Fruit fly (Drosophila melanogaster) whole organism, prepupa: ENCODE measurements around the gene Cdc42.

Source experiments
- CG10631 ChIP-seq: fragments of 200-800 bp; sonication (Bioruptor generic); optimal IDR thresholded peaks from 2 replicates; lab custom pipeline; 2016; ENCODE audit warnings: missing biosample characterization, missing genetic modification characterization
- CG10669 ChIP-seq: fragments of 200-800 bp; sonication (Bioruptor generic); optimal IDR thresholded peaks from 3 replicates; lab custom pipeline; 2018; ENCODE audit warnings: missing biosample characterization, mild to moderate bottlenecking, missing genetic modification characterization, moderate library complexity
- CG11294 ChIP-seq: fragments of 200-800 bp; sonication (Bioruptor generic); IDR thresholded peaks from 2 replicates; pipeline ENCODE4 v1.3.6; 2022; ENCODE audit warnings: missing biosample characterization, missing genetic modification characterization
- CG11762 ChIP-seq: fragments of 200-800 bp; sonication (Bioruptor generic); optimal IDR thresholded peaks from 3 replicates; lab custom pipeline; 2016; ENCODE audit warnings: missing biosample characterization, missing genetic modification characterization; ENCODE audit not compliant: insufficient read depth
- CG11902 ChIP-seq: fragments of 200-800 bp; sonication (Bioruptor generic); optimal IDR thresholded peaks from 3 replicates; lab custom pipeline; 2016; ENCODE audit warnings: missing biosample characterization, missing genetic modification characterization
- CG1621 ChIP-seq: fragments of 200-800 bp; sonication (Bioruptor generic); optimal IDR thresholded peaks from 3 replicates; lab custom pipeline; 2018; ENCODE audit warnings: missing biosample characterization, mild to moderate bottlenecking, missing genetic modification characterization
- CG16779 ChIP-seq: fragments of 200-800 bp; sonication (Bioruptor generic); optimal IDR thresholded peaks from 3 replicates; lab custom pipeline; 2017; ENCODE audit warnings: missing biosample characterization, mild to moderate bottlenecking, missing genetic modification characterization
- CG3032 ChIP-seq: fragments of 200-800 bp; optimal IDR thresholded peaks from 2 replicates; lab custom pipeline; 2019; ENCODE audit warnings: missing biosample characterization, mild to moderate bottlenecking, missing genetic modification characterization, moderate library complexity
- CG32006 ChIP-seq: fragments of 200-800 bp; sonication (Bioruptor generic); optimal IDR thresholded peaks from 3 replicates; lab custom pipeline; 2017; ENCODE audit warnings: missing biosample characterization, mild to moderate bottlenecking, missing genetic modification characterization
- CG3919 ChIP-seq: fragments of 200-800 bp; sonication (Bioruptor generic); optimal IDR thresholded peaks from 3 replicates; lab custom pipeline; 2016; ENCODE audit warnings: missing biosample characterization, missing genetic modification characterization
- CG4318 ChIP-seq: fragments of 200-800 bp; sonication (Bioruptor generic); optimal IDR thresholded peaks from 3 replicates; lab custom pipeline; 2017; ENCODE audit warnings: missing biosample characterization, mild to moderate bottlenecking, missing genetic modification characterization
- CG6163 ChIP-seq: fragments of 200-800 bp; sonication (Bioruptor generic); IDR thresholded peaks from 3 replicates; pipeline ENCODE4 v1.3.6; 2022; ENCODE audit warnings: missing biosample characterization, missing genetic modification characterization
- CG6792 ChIP-seq: fragments of 200-800 bp; sonication (Bioruptor generic); optimal IDR thresholded peaks from 3 replicates; lab custom pipeline; 2016; ENCODE audit warnings: missing biosample characterization, missing genetic modification characterization
- CG6808 ChIP-seq: fragments of 200-800 bp; sonication (Bioruptor generic); optimal IDR thresholded peaks from 3 replicates; lab custom pipeline; 2017; ENCODE audit warnings: missing biosample characterization, missing genetic modification characterization, mild to moderate bottlenecking, moderate library complexity, missing genetic modification reagents
- CG6854 ChIP-seq: fragments of 200-800 bp; sonication (Bioruptor generic); optimal IDR thresholded peaks from 2 replicates; lab custom pipeline; 2017; ENCODE audit warnings: missing biosample characterization, mild to moderate bottlenecking, missing genetic modification characterization
- CG7368 ChIP-seq: fragments of 200-800 bp; sonication (Bioruptor generic); optimal IDR thresholded peaks from 3 replicates; lab custom pipeline; 2016; ENCODE audit warnings: missing biosample characterization, missing genetic modification characterization
- CG8319 ChIP-seq: fragments of 200-800 bp; sonication (Bioruptor generic); optimal IDR thresholded peaks from 3 replicates; lab custom pipeline; 2016; ENCODE audit warnings: missing biosample characterization, missing genetic modification characterization
- CG9139 ChIP-seq: fragments of 200-800 bp; sonication (Bioruptor generic); optimal IDR thresholded peaks from 3 replicates; lab custom pipeline; 2017; ENCODE audit warnings: missing biosample characterization, mild to moderate bottlenecking, missing genetic modification characterization
- Eip75B ChIP-seq: fragments of 200-800 bp; sonication (Bioruptor generic); optimal IDR thresholded peaks from 3 replicates; lab custom pipeline; 2016; ENCODE audit warnings: missing biosample characterization, missing genetic modification characterization
- Eip78C ChIP-seq: fragments of 200-800 bp; sonication (Bioruptor generic); peaks from one replicate; lab custom pipeline; 2016; ENCODE audit warnings: missing biosample characterization, missing genetic modification characterization
- Eip93F ChIP-seq: fragments of 200-800 bp; sonication (Bioruptor generic); optimal IDR thresholded peaks from 2 replicates; lab custom pipeline; 2016; ENCODE audit warnings: missing biosample characterization, mild to moderate bottlenecking, missing genetic modification characterization
- Ets21C ChIP-seq: fragments of 200-800 bp; sonication (Bioruptor generic); optimal IDR thresholded peaks from 3 replicates; lab custom pipeline; 2016; ENCODE audit warnings: missing biosample characterization, missing genetic modification characterization
- Ets96B ChIP-seq: fragments of 200-800 bp; optimal IDR thresholded peaks from 2 replicates; lab custom pipeline; 2019; ENCODE audit warnings: missing biosample characterization, mild to moderate bottlenecking, missing genetic modification characterization, moderate library complexity
- Gug ChIP-seq: fragments of 200-800 bp; sonication (Bioruptor generic); IDR thresholded peaks from 2 replicates; pipeline ENCODE4 v1.3.6; 2022; ENCODE audit warnings: missing biosample characterization, missing genetic modification characterization
- Hr38 ChIP-seq: sonication (Bioruptor generic); optimal IDR thresholded peaks from 2 replicates; lab custom pipeline; 2016; ENCODE audit warnings: missing biosample characterization, missing genetic modification characterization
- Hr39 ChIP-seq: fragments of 200-800 bp; sonication (Bioruptor generic); optimal IDR thresholded peaks from 2 replicates; lab custom pipeline; 2016; ENCODE audit warnings: missing biosample characterization, missing genetic modification characterization
- Lpt ChIP-seq: fragments of 200-800 bp; sonication (Bioruptor generic); optimal IDR thresholded peaks from 3 replicates; lab custom pipeline; 2016; ENCODE audit warnings: missing biosample characterization, missing genetic modification characterization
- Met ChIP-seq: fragments of 200-800 bp; sonication (Bioruptor generic); optimal IDR thresholded peaks from 3 replicates; lab custom pipeline; 2016; ENCODE audit warnings: missing biosample characterization, missing genetic modification characterization
- OdsH ChIP-seq: fragments of 200-800 bp; sonication (Bioruptor generic); optimal IDR thresholded peaks from 3 replicates; lab custom pipeline; 2016; ENCODE audit warnings: missing biosample characterization, missing genetic modification characterization
- Smox ChIP-seq: fragments of 200-800 bp; sonication (Bioruptor generic); optimal IDR thresholded peaks from 3 replicates; lab custom pipeline; 2016; ENCODE audit warnings: missing biosample characterization, missing genetic modification characterization
- Sox14 ChIP-seq: fragments of 200-800 bp; sonication (Bioruptor generic); optimal IDR thresholded peaks from 3 replicates; lab custom pipeline; 2016; ENCODE audit warnings: missing biosample characterization, missing genetic modification characterization
- achi ChIP-seq: fragments of 200-800 bp; sonication (Bioruptor generic); optimal IDR thresholded peaks from 3 replicates; lab custom pipeline; 2016; ENCODE audit warnings: missing biosample characterization, missing genetic modification characterization
- cyc ChIP-seq: fragments of 200-800 bp; sonication (Bioruptor generic); optimal IDR thresholded peaks from 3 replicates; lab custom pipeline; 2016; ENCODE audit warnings: missing biosample characterization, missing genetic modification characterization
- dac ChIP-seq: fragments of 200-800 bp; sonication (Bioruptor generic); optimal IDR thresholded peaks from 2 replicates; lab custom pipeline; 2017; ENCODE audit warnings: missing biosample characterization, mild to moderate bottlenecking, missing genetic modification characterization
- dsx ChIP-seq: fragments of 200-800 bp; optimal IDR thresholded peaks from 3 replicates; lab custom pipeline; 2019; ENCODE audit warnings: missing biosample characterization, mild to moderate bottlenecking, missing genetic modification characterization, moderate library complexity; ENCODE audit not compliant: poor library complexity, severe bottlenecking
- eg ChIP-seq: fragments of 200-800 bp; sonication (Bioruptor generic); IDR thresholded peaks from 3 replicates; pipeline ENCODE4 v1.3.6; 2022; ENCODE audit warnings: missing biosample characterization, missing genetic modification characterization
- fd59A ChIP-seq: fragments of 200-800 bp; sonication (Bioruptor generic); optimal IDR thresholded peaks from 2 replicates; lab custom pipeline; 2017; ENCODE audit warnings: missing biosample characterization, mild to moderate bottlenecking, missing genetic modification characterization, missing genetic modification reagents
- fd85E ChIP-seq: fragments of 200-800 bp; sonication (Bioruptor generic); optimal IDR thresholded peaks from 3 replicates; lab custom pipeline; 2016; ENCODE audit warnings: missing biosample characterization, missing genetic modification characterization
- fkh ChIP-seq: fragments of 200-800 bp; sonication (Bioruptor generic); optimal IDR thresholded peaks from 3 replicates; lab custom pipeline; 2017; ENCODE audit warnings: missing biosample characterization, mild to moderate bottlenecking, missing genetic modification characterization, moderate library complexity
- net ChIP-seq: fragments of 200-800 bp; sonication (Bioruptor generic); optimal IDR thresholded peaks from 3 replicates; lab custom pipeline; 2016; ENCODE audit warnings: missing biosample characterization, missing genetic modification characterization
- pdm3 ChIP-seq: fragments of 200-800 bp; sonication (Bioruptor generic); optimal IDR thresholded peaks from 3 replicates; lab custom pipeline; 2016; ENCODE audit warnings: missing biosample characterization, missing genetic modification characterization
- salr ChIP-seq, 2 experiments: fragments of 200-800 bp; sonication (Bioruptor generic); optimal IDR thresholded peaks; 3 replicates each; lab custom pipeline; 2016 to 2018; ENCODE audit warnings: missing biosample characterization in 2 of 2, missing genetic modification characterization in 2 of 2, mild to moderate bottlenecking in 1 of 2
- spab ChIP-seq: fragments of 200-800 bp; sonication (Bioruptor generic); optimal IDR thresholded peaks from 2 replicates; lab custom pipeline; 2017; ENCODE audit warnings: missing biosample characterization, mild to moderate bottlenecking, missing genetic modification characterization, missing genetic modification reagents
- ss ChIP-seq, 2 experiments: fragments of 200-800 bp; sonication (Bioruptor generic); optimal IDR thresholded peaks; 2 replicates in 1 of 2; 3 replicates in 1 of 2; lab custom pipeline; 2017 to 2018; ENCODE audit warnings: mild to moderate bottlenecking in 2 of 2, missing biosample characterization in 2 of 2, missing genetic modification characterization in 2 of 2, moderate library complexity in 1 of 2
- svp ChIP-seq: fragments of 200-800 bp; sonication (Bioruptor generic); peaks from one replicate; lab custom pipeline; 2016; ENCODE audit warnings: missing biosample characterization, missing genetic modification characterization
- topi ChIP-seq: fragments of 200-800 bp; sonication (Bioruptor generic); optimal IDR thresholded peaks from 3 replicates; lab custom pipeline; 2016; ENCODE audit warnings: missing biosample characterization, missing genetic modification characterization
- vri ChIP-seq: fragments of 200-800 bp; sonication (Bioruptor generic); optimal IDR thresholded peaks from 3 replicates; lab custom pipeline; 2016; ENCODE audit warnings: missing biosample characterization, mild to moderate bottlenecking, missing genetic modification characterization

The Cdc42 gene

dm6 chrX:19665684-19666141 is 31.2 kb upstream of the Cdc42 start (continued):
- TF ChIP-seq fkh = no peak
- TF ChIP-seq dsx (GFP tag; lab: Kevin White, UChicago) = peak; percentile 27
- peak; percentile 30 for TF ChIP-seq CG6792
- peak; percentile 55 for TF ChIP-seq CG1621 (tag; lab: Kevin White, UChicago)
- TF ChIP-seq achi (GFP tag; lab: Kevin White, UChicago) = peak; percentile 10
- TF ChIP-seq topi (GFP tag; lab: Kevin White, UChicago) = peak; percentile 26
- peak; percentile 7 for TF ChIP-seq Smox (GFP tag; lab: Kevin White, UChicago)
- peak; percentile 50 for TF ChIP-seq cyc
- peak; percentile 5 for TF ChIP-seq Ets96B (tag; lab: Kevin White, UChicago)
- TF ChIP-seq ss (GFP tag; optimal IDR thresholded peaks at IDR 0.05; lab: Kevin White, UChicago) = peak in 1 of 2 experiments; percentile 32
- TF ChIP-seq eg (GFP tag; lab: Robert Waterston, UW) = peak; percentile 80
- TF ChIP-seq svp (GFP tag; lab: Kevin White, UChicago) = peak; percentile 93
- TF ChIP-seq CG11762 (GFP tag; lab: Kevin White, UChicago) = no peak
- 0 out of 2 replicates have a peak, but pooled peaks have one; percentile 19 for TF ChIP-seq CG11294 (GFP tag; lab: Robert Waterston, UW)
- peak; percentile 36 for TF ChIP-seq pdm3 (GFP tag; lab: Kevin White, UChicago)
- peak; percentile 22 for TF ChIP-seq CG10669 (GFP tag; lab: Kevin White, UChicago)
- peak; percentile 28 for TF ChIP-seq Eip75B (GFP tag; lab: Kevin White, UChicago)
- peak; percentile 23 for TF ChIP-seq CG6854 (GFP tag; lab: Kevin White, UChicago)
- peak; percentile 23 for TF ChIP-seq OdsH
- TF ChIP-seq CG6163 (GFP tag; lab: Robert Waterston, UW) = peak; percentile 58; the same call in 2 of the 3 replicates
- TF ChIP-seq Eip93F (GFP tag; lab: Kevin White, UChicago) = no peak
- peak; percentile 11 for TF ChIP-seq Ets21C (GFP tag; lab: Kevin White, UChicago)
- peak; percentile 46 for TF ChIP-seq Sox14 (GFP tag; lab: Kevin White, UChicago)
- peak; percentile 92 for TF ChIP-seq CG11902 (GFP tag; lab: Kevin White, UChicago)
- TF ChIP-seq CG3919 = peak; percentile 46
- no peak for TF ChIP-seq CG7368 (GFP tag; lab: Kevin White, UChicago)
- no peak for TF ChIP-seq salr (GFP tag; optimal IDR thresholded peaks at IDR 0.05; lab: Kevin White, UChicago)
- peak; percentile 71 for TF ChIP-seq Eip78C (GFP tag; lab: Kevin White, UChicago)
- TF ChIP-seq vri (GFP tag; lab: Kevin White, UChicago) = peak; percentile 7
- peak; percentile 32; the same call in 1 of the 2 replicates for TF ChIP-seq Gug (GFP tag; lab: Robert Waterston, UW)
- no peak for TF ChIP-seq Hr38

- TF ChIP-seq Eip78C (GFP tag; lab: Kevin White, UChicago) (peak; percentile 76), CG4318 (GFP tag; lab: Kevin White, UChicago) (peak; percentile 17), fd85E (GFP tag; lab: Kevin White, UChicago) (no peak), pdm3 (GFP tag; lab: Kevin White, UChicago) (peak; percentile 67), spab (GFP tag; lab: Kevin White, UChicago) (peak; percentile 2), CG9139 (GFP tag; lab: Kevin White, UChicago) (no peak), eg (GFP tag; lab: Robert Waterston, UW) (peak; percentile 74), CG10631 (GFP tag; lab: Kevin White, UChicago) (no peak), Smox (GFP tag; lab: Kevin White, UChicago) (peak; percentile 57), salr (GFP tag; optimal IDR thresholded peaks at IDR 0.05; lab: Kevin White, UChicago) (peak in 1 of 2 experiments; percentile 30), OdsH (peak; percentile 39), net (GFP tag; lab: Kevin White, UChicago) (peak; percentile 44), Met (GFP tag; lab: Kevin White, UChicago) (peak; percentile 72), CG6808 (peak; percentile 39), Eip75B (GFP tag; lab: Kevin White, UChicago) (peak; percentile 53), cyc (peak; percentile 72), Lpt (peak; percentile 26), CG6792 (peak; percentile 49), achi (GFP tag; lab: Kevin White, UChicago) (peak; percentile 43), fd59A (GFP tag; lab: Kevin White, UChicago) (peak; percentile 9), CG3919 (peak; percentile 49), CG11762 (GFP tag; lab: Kevin White, UChicago) (peak; percentile 18), CG16779 (tag; lab: Kevin White, UChicago) (peak; percentile 19), CG32006 (GFP tag; lab: Kevin White, UChicago) (peak; percentile 55), dac (GFP tag; lab: Kevin White, UChicago) (peak; percentile 16), Hr39 (peak; percentile 73), CG8319 (GFP tag; lab: Kevin White, UChicago) (no peak), CG11294 (GFP tag; lab: Robert Waterston, UW) (peak; percentile 34; the same call in 1 of the 2 replicates), Gug (GFP tag; lab: Robert Waterston, UW) (peak; percentile 49; the same call in 1 of the 2 replicates), Hr38 (no peak), CG3032 (tag; lab: Kevin White, UChicago) (peak; percentile 36), Sox14 (GFP tag; lab: Kevin White, UChicago) (peak; percentile 65)
Observed at dm6 chrX:19666991-19667409, 29.9 kb upstream of the Cdc42 start, which contains the start of gene Zw. Gene Zw (plus strand): TSS chrX:19667252.
